Fruit fly (Drosophila melanogaster) whole organism, embryonic: ENCODE data around the gene sunz.

Experiments
- Abd-B ChIP-seq: fragments of 200-800 bp; sonication (Bioruptor generic); optimal IDR thresholded peaks from 2 replicates; lab custom pipeline; 2018; ENCODE audit warnings: missing biosample characterization, mild to moderate bottlenecking, missing genetic modification characterization, moderate library complexity
- Adf1 ChIP-seq: fragments of 200-800 bp; sonication (Bioruptor generic); IDR thresholded peaks from 2 replicates; pipeline ENCODE4 v1.3.6; 2022; ENCODE audit warnings: missing biosample characterization, missing genetic modification characterization
- CG10366 ChIP-seq: fragments of 200-800 bp; sonication (Bioruptor generic); IDR thresholded peaks from 2 replicates; pipeline ENCODE4 v1.3.6; 2022; ENCODE audit warnings: missing biosample characterization, missing genetic modification characterization
- CG10654 ChIP-seq: fragments of 200-800 bp; sonication (Bioruptor generic); optimal IDR thresholded peaks from 2 replicates; lab custom pipeline; 2016; ENCODE audit warnings: missing biosample characterization, missing genetic modification characterization
- CG12071 ChIP-seq: fragments of 200-800 bp; sonication (Bioruptor generic); optimal IDR thresholded peaks from 3 replicates; lab custom pipeline; 2018; ENCODE audit warnings: missing biosample characterization, mild to moderate bottlenecking, missing genetic modification characterization
- CG15011 ChIP-seq: fragments of 200-800 bp; sonication (Bioruptor generic); optimal IDR thresholded peaks from 3 replicates; lab custom pipeline; 2018; ENCODE audit warnings: missing biosample characterization, mild to moderate bottlenecking, missing genetic modification characterization
- CG1602 ChIP-seq: fragments of 200-800 bp; sonication (Bioruptor generic); optimal IDR thresholded peaks from 3 replicates; lab custom pipeline; 2016; ENCODE audit warnings: missing biosample characterization, missing genetic modification characterization
- CG17361 ChIP-seq: fragments of 200-800 bp; sonication (Bioruptor generic); IDR thresholded peaks from 3 replicates; pipeline ENCODE4 v1.3.6; 2022; ENCODE audit warnings: missing biosample characterization, missing genetic modification characterization
- CG17802 ChIP-seq: fragments of 200-800 bp; sonication (Bioruptor generic); optimal IDR thresholded peaks from 2 replicates; lab custom pipeline; 2018; ENCODE audit warnings: missing biosample characterization, mild to moderate bottlenecking, missing genetic modification characterization, moderate library complexity
- CG2678 ChIP-seq: fragments of 200-800 bp; sonication (Bioruptor generic); optimal IDR thresholded peaks from 3 replicates; lab custom pipeline; 2019; ENCODE audit warnings: missing biosample characterization, mild to moderate bottlenecking, missing genetic modification characterization, moderate library complexity
- CG30403 ChIP-seq: fragments of 200-800 bp; sonication (Bioruptor generic); optimal IDR thresholded peaks from 3 replicates; lab custom pipeline; 2016; ENCODE audit warnings: missing biosample characterization, missing genetic modification characterization
- CG31365 ChIP-seq: fragments of 200-800 bp; sonication (Bioruptor generic); optimal IDR thresholded peaks from 2 replicates; lab custom pipeline; 2018; ENCODE audit warnings: missing biosample characterization, mild to moderate bottlenecking, missing genetic modification characterization
- CG3163 ChIP-seq: fragments of 200-800 bp; sonication (Bioruptor generic); optimal IDR thresholded peaks from 3 replicates; lab custom pipeline; 2016; ENCODE audit warnings: missing biosample characterization, missing genetic modification characterization
- CG32767 ChIP-seq: fragments of 200-800 bp; sonication (Bioruptor generic); IDR thresholded peaks from 2 replicates; pipeline ENCODE4 v1.3.6; 2022; ENCODE audit warnings: missing biosample characterization, missing genetic modification characterization
- CG4328 ChIP-seq: fragments of 200-800 bp; sonication (Bioruptor generic); optimal IDR thresholded peaks from 3 replicates; lab custom pipeline; 2017; ENCODE audit warnings: missing biosample characterization, missing genetic modification reagents, missing genetic modification characterization
- CG4424 ChIP-seq: fragments of 200-800 bp; sonication (Bioruptor generic); optimal IDR thresholded peaks from 3 replicates; lab custom pipeline; 2016; ENCODE audit warnings: missing biosample characterization, missing genetic modification characterization
- CG7786 ChIP-seq: fragments of 200-800 bp; sonication (Bioruptor generic); optimal IDR thresholded peaks from 2 replicates; lab custom pipeline; 2016; ENCODE audit warnings: missing biosample characterization, missing genetic modification characterization
- CG7963 ChIP-seq: fragments of 200-800 bp; sonication (Bioruptor generic); IDR thresholded peaks from 3 replicates; pipeline ENCODE4 v1.3.6; 2022; ENCODE audit warnings: missing biosample characterization, missing genetic modification characterization; ENCODE audit not compliant: partially characterized antibody
- CG7987 ChIP-seq: fragments of 200-800 bp; sonication (Bioruptor generic); optimal IDR thresholded peaks from 2 replicates; lab custom pipeline; 2018; ENCODE audit warnings: missing biosample characterization, mild to moderate bottlenecking, missing genetic modification characterization, moderate library complexity
- CG9609 ChIP-seq: fragments of 200-800 bp; sonication (Bioruptor generic); optimal IDR thresholded peaks from 3 replicates; lab custom pipeline; 2016; ENCODE audit warnings: missing biosample characterization, missing genetic modification characterization
- CTCF ChIP-seq: fragments of 200-800 bp; sonication (Bioruptor generic); optimal IDR thresholded peaks from 2 replicates; lab custom pipeline; 2017; ENCODE audit warnings: missing biosample characterization, mild to moderate bottlenecking, missing genetic modification characterization, moderate library complexity
- Dip2 ChIP-seq: fragments of 200-800 bp; sonication (Bioruptor generic); IDR thresholded peaks from 2 replicates; pipeline ENCODE4 v1.3.6; 2022; ENCODE audit warnings: missing biosample characterization, missing genetic modification characterization
- Doc3 ChIP-seq: fragments of 200-800 bp; sonication (Bioruptor generic); IDR thresholded peaks from 3 replicates; pipeline ENCODE4 v1.3.6; 2022; ENCODE audit warnings: missing biosample characterization, missing genetic modification characterization; ENCODE audit not compliant: partially characterized antibody
- Hmr ChIP-seq: fragments of 200-800 bp; sonication (Bioruptor generic); optimal IDR thresholded peaks from 3 replicates; lab custom pipeline; 2017; ENCODE audit warnings: mild to moderate bottlenecking, missing biosample characterization, missing genetic modification reagents, missing genetic modification characterization
- Kr ChIP-seq: fragments of 200-800 bp; sonication (Bioruptor generic); optimal IDR thresholded peaks from 2 replicates; lab custom pipeline; 2017; ENCODE audit warnings: missing biosample characterization, mild to moderate bottlenecking, missing genetic modification characterization
- NC2α ChIP-seq: fragments of 200-800 bp; sonication (Bioruptor generic); optimal IDR thresholded peaks from 2 replicates; lab custom pipeline; 2016; ENCODE audit warnings: missing biosample characterization, missing genetic modification characterization
- NFAT ChIP-seq: fragments of 200-800 bp; sonication (Bioruptor generic); IDR thresholded peaks from 2 replicates; pipeline ENCODE4 v1.3.6; 2022; ENCODE audit warnings: missing biosample characterization, missing genetic modification characterization
- Nf-YC ChIP-seq: fragments of 200-800 bp; optimal IDR thresholded peaks from 3 replicates; lab custom pipeline; 2019; ENCODE audit warnings: missing biosample characterization, mild to moderate bottlenecking, missing genetic modification characterization, moderate library complexity
- Taf1 ChIP-seq: fragments of 200-800 bp; sonication (Bioruptor generic); IDR thresholded peaks from 2 replicates; pipeline ENCODE4 v1.3.6; 2022; ENCODE audit warnings: missing biosample characterization, missing genetic modification characterization
- ara ChIP-seq: fragments of 200-800 bp; sonication (Bioruptor generic); IDR thresholded peaks from 2 replicates; pipeline ENCODE4 v1.3.6; 2022; ENCODE audit warnings: missing biosample characterization, missing genetic modification characterization
- chinmo ChIP-seq: fragments of 200-800 bp; sonication (Bioruptor generic); IDR thresholded peaks from 4 replicates; pipeline ENCODE4 v1.3.6; 2022; ENCODE audit warnings: missing biosample characterization, missing genetic modification characterization; ENCODE audit not compliant: partially characterized antibody
- chm ChIP-seq: fragments of 200-800 bp; sonication (Bioruptor generic); IDR thresholded peaks from 2 replicates; pipeline ENCODE4 v1.3.6; 2022; ENCODE audit warnings: missing biosample characterization, missing genetic modification characterization
- ci ChIP-seq: fragments of 200-800 bp; sonication (Bioruptor generic); IDR thresholded peaks from 3 replicates; pipeline ENCODE4 v1.3.6; 2022; ENCODE audit warnings: missing biosample characterization, missing genetic modification characterization
- dmrt11E ChIP-seq: fragments of 200-800 bp; sonication (Bioruptor generic); optimal IDR thresholded peaks from 3 replicates; lab custom pipeline; 2018; ENCODE audit warnings: missing biosample characterization, mild to moderate bottlenecking, missing genetic modification characterization, moderate library complexity
- dysf ChIP-seq: fragments of 200-800 bp; sonication (Bioruptor generic); IDR thresholded peaks from 3 replicates; pipeline ENCODE4 v1.3.6; 2022; ENCODE audit warnings: missing biosample characterization, missing genetic modification characterization
- esg ChIP-seq: fragments of 200-800 bp; sonication (Bioruptor generic); conservative IDR thresholded peaks from 2 replicates; pipeline ENCODE4 v1.3.6; 2022; ENCODE audit warnings: missing biosample characterization, missing genetic modification characterization
- ewg ChIP-seq: fragments of 200-800 bp; sonication (Bioruptor generic); optimal IDR thresholded peaks from 3 replicates; lab custom pipeline; 2017; ENCODE audit warnings: mild to moderate bottlenecking, missing biosample characterization, missing genetic modification reagents, missing genetic modification characterization
- gcm2 ChIP-seq: fragments of 200-800 bp; sonication (Bioruptor generic); optimal IDR thresholded peaks from 2 replicates; lab custom pipeline; 2016; ENCODE audit warnings: missing biosample characterization, missing genetic modification characterization
- hbn ChIP-seq: fragments of 200-800 bp; sonication (Bioruptor generic); IDR thresholded peaks from 2 replicates; pipeline ENCODE4 v1.3.6; 2022; ENCODE audit warnings: missing biosample characterization, missing genetic modification characterization; ENCODE audit not compliant: partially characterized antibody
- jing ChIP-seq: fragments of 200-800 bp; sonication (Bioruptor generic); optimal IDR thresholded peaks from 2 replicates; lab custom pipeline; 2018; ENCODE audit warnings: missing biosample characterization, mild to moderate bottlenecking, missing genetic modification characterization
- mam ChIP-seq: fragments of 200-800 bp; sonication (Bioruptor generic); optimal IDR thresholded peaks from 3 replicates; lab custom pipeline; 2016; ENCODE audit warnings: missing biosample characterization, missing genetic modification characterization
- otp ChIP-seq: fragments of 200-800 bp; sonication (Bioruptor generic); IDR thresholded peaks from 3 replicates; pipeline ENCODE4, ENCODE4 v1.3.6; 2022; ENCODE audit warnings: missing biosample characterization, missing genetic modification characterization
- p53 ChIP-seq: fragments of 200-800 bp; sonication (Bioruptor generic); optimal IDR thresholded peaks from 2 replicates; lab custom pipeline; 2016; ENCODE audit warnings: missing biosample characterization, missing genetic modification characterization
- pum ChIP-seq: fragments of 200-800 bp; sonication (Bioruptor generic); optimal IDR thresholded peaks from 2 replicates; lab custom pipeline; 2016; ENCODE audit warnings: missing biosample characterization, missing genetic modification characterization
- ranshi ChIP-seq: fragments of 200-800 bp; sonication (Bioruptor generic); IDR thresholded peaks from 2 replicates; pipeline ENCODE4 v1.3.6; 2022; ENCODE audit warnings: missing biosample characterization, missing genetic modification characterization
- slbo ChIP-seq: fragments of 200-800 bp; sonication (Bioruptor generic); IDR thresholded peaks from 2 replicates; pipeline ENCODE4 v1.3.6; 2022; ENCODE audit warnings: missing biosample characterization, missing genetic modification characterization
- so ChIP-seq: fragments of 200-800 bp; sonication (Bioruptor generic); IDR thresholded peaks from 3 replicates; pipeline ENCODE4 v1.3.6; 2022; ENCODE audit warnings: missing biosample characterization, missing genetic modification characterization
- tgo ChIP-seq: fragments of 200-800 bp; sonication (Bioruptor generic); IDR thresholded peaks from 3 replicates; pipeline ENCODE4 v1.3.6; 2022; ENCODE audit warnings: missing biosample characterization, missing genetic modification characterization
- wek ChIP-seq: fragments of 200-800 bp; sonication (Bioruptor generic); optimal IDR thresholded peaks from 3 replicates; lab custom pipeline; 2018; ENCODE audit warnings: missing biosample characterization, mild to moderate bottlenecking, missing genetic modification characterization, moderate library complexity
- zen2 ChIP-seq: fragments of 200-800 bp; sonication (Bioruptor generic); IDR thresholded peaks from 3 replicates; pipeline ENCODE4 v1.3.6; 2022; ENCODE audit warnings: missing biosample characterization, missing genetic modification characterization; ENCODE audit not compliant: partially characterized antibody

The sunz gene

dm6 chr3R:6657278-6658246 lies 27.6 kb downstream of the sunz start, which contains the start of the genes CG1307 and twr (continued):
- no peak for TF ChIP-seq chm (GFP tag; lab: Robert Waterston, UW)
- TF ChIP-seq wek (GFP tag; lab: Kevin White, UChicago) = peak; percentile 99
- no peak for TF ChIP-seq CG15011 (GFP tag; lab: Kevin White, UChicago)
- TF ChIP-seq Taf1 (GFP tag; lab: Robert Waterston, UW) = no peak
- no peak for TF ChIP-seq CG7963
- TF ChIP-seq Abd-B (GFP tag; lab: Kevin White, UChicago) = no peak
- no peak for TF ChIP-seq CG10654 (GFP tag; lab: Kevin White, UChicago)
- TF ChIP-seq ranshi = 0 out of 2 replicates have a peak, but pooled peaks have one; percentile 13
- no peak for TF ChIP-seq CG10366 (GFP tag; lab: Robert Waterston, UW)
- no peak for TF ChIP-seq Nf-YC
- TF ChIP-seq CG9609 = peak; percentile 12
- TF ChIP-seq CG7987 = peak; percentile 5
- TF ChIP-seq CG30403 (GFP tag; lab: Kevin White, UChicago) = peak; percentile 36
- TF ChIP-seq otp (GFP tag; lab: Robert Waterston, UW) = no peak
- TF ChIP-seq CG17802 (tag; lab: Kevin White, UChicago) = peak; percentile 13
- TF ChIP-seq dysf (GFP tag; lab: Robert Waterston, UW) = peak; percentile 22; the same call in 1 of the 3 replicates
- TF ChIP-seq Kr (GFP tag; lab: Kevin White, UChicago) = no peak
- no peak for TF ChIP-seq so (GFP tag; lab: Robert Waterston, UW)
- TF ChIP-seq ara (GFP tag; lab: Robert Waterston, UW) = no peak
- no peak for TF ChIP-seq gcm2 (GFP tag; lab: Kevin White, UChicago)
- no peak for TF ChIP-seq zen2
- peak; percentile 50 for TF ChIP-seq Hmr (GFP tag; lab: Kevin White, UChicago)
- peak; percentile 48 for TF ChIP-seq NFAT (GFP tag; lab: Robert Waterston, UW)
- TF ChIP-seq dmrt11E (tag; lab: Kevin White, UChicago) = peak; percentile 46
- TF ChIP-seq ci (GFP tag; lab: Robert Waterston, UW) = peak; percentile 71; the same call in 1 of the 3 replicates
- no peak for TF ChIP-seq CG4424
- TF ChIP-seq ewg (GFP tag; lab: Kevin White, UChicago) = no peak
- peak; percentile 49 for TF ChIP-seq slbo (GFP tag; lab: Robert Waterston, UW)
- no peak for TF ChIP-seq CG12071 (GFP tag; lab: Kevin White, UChicago)
- peak; percentile 29 for TF ChIP-seq CG4328 (GFP tag; lab: Kevin White, UChicago)
- no peak for TF ChIP-seq CG32767 (GFP tag; lab: Robert Waterston, UW)
- TF ChIP-seq Doc3 = no peak
- no peak for TF ChIP-seq hbn (GFP tag; lab: Robert Waterston, UW)
- no peak for TF ChIP-seq CG2678 (tag; lab: Kevin White, UChicago)
- no peak for TF ChIP-seq NC2α (GFP tag; lab: Kevin White, UChicago)
- no peak for TF ChIP-seq jing
- TF ChIP-seq CG17361 (GFP tag; lab: Robert Waterston, UW) = no peak
- TF ChIP-seq CG7786 (GFP tag; lab: Kevin White, UChicago) = no peak
- no peak for TF ChIP-seq esg (GFP tag; lab: Robert Waterston, UW)
- peak; percentile 2 for TF ChIP-seq CG1602 (GFP tag; lab: Kevin White, UChicago)
- TF ChIP-seq Adf1 = no peak
- TF ChIP-seq CG3163 (GFP tag; lab: Kevin White, UChicago) = no peak
- peak; percentile 31 for TF ChIP-seq CTCF (GFP tag; lab: Kevin White, UChicago)
- TF ChIP-seq p53 = peak; percentile 4
- TF ChIP-seq CG31365 (tag; lab: Kevin White, UChicago) = no peak
- TF ChIP-seq pum = no peak
- no peak for TF ChIP-seq mam (GFP tag; lab: Kevin White, UChicago)
- TF ChIP-seq chinmo (GFP tag; lab: Robert Waterston, UW) = no peak
- no peak for TF ChIP-seq Dip2 (GFP tag; lab: Robert Waterston, UW)
- TF ChIP-seq tgo (GFP tag; lab: Robert Waterston, UW) = no peak
